Worm (Caenorhabditis elegans) whole organism, L1 larva: ENCODE results near the gene Y49A10A.2.

Source experiments
- F16B12.6 ChIP-seq: fragments of 150-350 bp; optimal IDR thresholded peaks from 2 replicates; lab custom pipeline; 2014; ENCODE audit warnings: missing biosample characterization, missing genetic modification characterization
- Y116A8C.19 ChIP-seq: sonication (generic microtip); optimal IDR thresholded peaks from 2 replicates; lab custom pipeline; 2016; ENCODE audit warnings: missing compliant biosample characterization, missing genetic modification characterization, borderline replicate concordance
- blmp-1 ChIP-seq: fragments of 150-350 bp; optimal IDR thresholded peaks from 2 replicates; lab custom pipeline; 2014; ENCODE audit warnings: missing biosample characterization, missing genetic modification characterization
- ceh-88 ChIP-seq: fragments of 200-800 bp; sonication (Bioruptor generic); IDR thresholded peaks from 2 replicates; pipeline ENCODE4 v1.3.6; 2022; ENCODE audit warnings: missing genetic modification characterization, missing compliant biosample characterization
- efl-1 ChIP-seq, 4 experiments: fragments of 150-350 bp; optimal IDR thresholded peaks in 3 of 4; peaks in 1 of 4; 1 replicate in 1 of 4; 2 replicates in 3 of 4; lab custom pipeline; 2014; ENCODE audit warnings: missing biosample characterization in 2 of 4, missing genetic modification characterization in 2 of 4, missing genetic modification reagents in 2 of 4
- efl-3 ChIP-seq: fragments of 200-800 bp; sonication (Bioruptor generic); optimal IDR thresholded peaks from 2 replicates; lab custom pipeline; 2018; ENCODE audit warnings: mild to moderate bottlenecking, missing genetic modification characterization, missing compliant biosample characterization
- elt-2 ChIP-seq: sonication (generic microtip); optimal IDR thresholded peaks from 2 replicates; lab custom pipeline; 2016; ENCODE audit warnings: missing genetic modification characterization, mild to moderate bottlenecking, inconsistent platforms, missing compliant biosample characterization, missing genetic modification reagents
- elt-3 ChIP-seq, 6 experiments: fragments of 150-350 bp in 1 of 6; sonication (generic microtip); optimal IDR thresholded peaks; 2 replicates each; lab custom pipeline; 2017 to 2018; ENCODE audit warnings: missing biosample characterization in 6 of 6, missing genetic modification characterization in 6 of 6, inconsistent platforms in 1 of 6
- fkh-4 ChIP-seq: sonication (generic microtip); optimal IDR thresholded peaks from 2 replicates; lab custom pipeline; 2016; ENCODE audit warnings: missing compliant biosample characterization, missing genetic modification characterization, borderline replicate concordance
- fos-1 ChIP-seq: fragments of 150-350 bp; optimal IDR thresholded peaks from 2 replicates; lab custom pipeline; 2014; ENCODE audit warnings: missing biosample characterization, missing genetic modification characterization
- grh-1 ChIP-seq: fragments of 200-800 bp; sonication (Bioruptor generic); IDR thresholded peaks from 2 replicates; pipeline ENCODE4 v1.3.6; 2022; ENCODE audit warnings: missing genetic modification reagents, missing genetic modification characterization, missing compliant biosample characterization
- jun-1 ChIP-seq: fragments of 150-350 bp; optimal IDR thresholded peaks from 2 replicates; lab custom pipeline; 2014; ENCODE audit warnings: missing biosample characterization, missing genetic modification reagents, missing genetic modification characterization
- lin-13 ChIP-seq: fragments of 150-350 bp; optimal IDR thresholded peaks from 2 replicates; lab custom pipeline; 2014; ENCODE audit warnings: missing biosample characterization, missing genetic modification reagents, missing genetic modification characterization
- lin-35 ChIP-seq, 2 experiments: fragments of 150-350 bp; optimal IDR thresholded peaks; 2 replicates each; lab custom pipeline; 2014; ENCODE audit warnings: missing biosample characterization in 2 of 2, missing genetic modification characterization in 2 of 2, missing genetic modification reagents in 2 of 2
- lin-39 ChIP-seq: fragments of 150-350 bp; optimal IDR thresholded peaks from 2 replicates; lab custom pipeline; 2014; ENCODE audit warnings: missing biosample characterization, missing genetic modification reagents, missing genetic modification characterization
- lir-3 ChIP-seq: sonication (generic microtip); optimal IDR thresholded peaks from 2 replicates; lab custom pipeline; 2016; ENCODE audit warnings: mild to moderate bottlenecking, missing genetic modification characterization, moderate library complexity, missing compliant biosample characterization; ENCODE audit not compliant: poor library complexity
- mab-9 ChIP-seq: fragments of 200-800 bp; sonication (Bioruptor generic); IDR thresholded peaks from 2 replicates; pipeline ENCODE4 v1.3.6; 2022; ENCODE audit warnings: missing genetic modification reagents, missing genetic modification characterization, missing compliant biosample characterization
- mdl-1 ChIP-seq, 2 experiments: fragments of 150-350 bp; optimal IDR thresholded peaks; 2 replicates each; lab custom pipeline; 2014 to 2017; ENCODE audit warnings: missing biosample characterization in 2 of 2, missing genetic modification characterization in 2 of 2, inconsistent platforms in 1 of 2
- mep-1 ChIP-seq: fragments of 150-350 bp; optimal IDR thresholded peaks from 2 replicates; lab custom pipeline; 2014; ENCODE audit warnings: missing biosample characterization, missing genetic modification characterization
- nhr-28 ChIP-seq: fragments of 150-350 bp; optimal IDR thresholded peaks from 2 replicates; lab custom pipeline; 2014; ENCODE audit warnings: missing biosample characterization, missing genetic modification characterization
- pax-3 ChIP-seq: fragments of 200-800 bp; sonication (Bioruptor generic); optimal IDR thresholded peaks from 2 replicates; lab custom pipeline; 2018; ENCODE audit warnings: mild to moderate bottlenecking, missing genetic modification characterization, moderate library complexity, missing compliant biosample characterization
- pqm-1 ChIP-seq: sonication (generic microtip); optimal IDR thresholded peaks from 3 replicates; lab custom pipeline; 2017; ENCODE audit warnings: missing biosample characterization, missing genetic modification characterization
- sox-4 ChIP-seq: sonication (generic microtip); optimal IDR thresholded peaks from 2 replicates; lab custom pipeline; 2016; ENCODE audit warnings: missing genetic modification characterization, missing compliant biosample characterization
- sptf-1 ChIP-seq: fragments of 150-350 bp; optimal IDR thresholded peaks from 2 replicates; lab custom pipeline; 2014; ENCODE audit warnings: missing biosample characterization, missing genetic modification characterization
- sup-37 ChIP-seq: fragments of 200-800 bp; sonication (Bioruptor generic); optimal IDR thresholded peaks from 2 replicates; lab custom pipeline; 2018; ENCODE audit warnings: mild to moderate bottlenecking, missing genetic modification characterization, missing compliant biosample characterization
- tlp-1 ChIP-seq: fragments of 150-350 bp; optimal IDR thresholded peaks from 2 replicates; lab custom pipeline; 2014; ENCODE audit warnings: missing biosample characterization, missing genetic modification characterization
- unc-30 ChIP-seq: sonication (generic microtip); optimal IDR thresholded peaks from 2 replicates; lab custom pipeline; 2017; ENCODE audit warnings: missing biosample characterization, missing genetic modification characterization
- unc-86 ChIP-seq: sonication (generic microtip); optimal IDR thresholded peaks from 2 replicates; lab custom pipeline; 2016; ENCODE audit warnings: missing genetic modification characterization, missing compliant biosample characterization
- unc-98 ChIP-seq: fragments of 200-800 bp; sonication (Bioruptor generic); IDR thresholded peaks from 2 replicates; pipeline ENCODE4 v1.3.6; 2022; ENCODE audit warnings: missing genetic modification characterization, missing compliant biosample characterization
- zag-1 ChIP-seq: fragments of 150-350 bp; optimal IDR thresholded peaks from 2 replicates; lab custom pipeline; 2014; ENCODE audit warnings: missing biosample characterization, missing genetic modification characterization
- zip-4 ChIP-seq: fragments of 200-800 bp; sonication (Bioruptor generic); optimal IDR thresholded peaks from 2 replicates; lab custom pipeline; 2018; ENCODE audit warnings: mild to moderate bottlenecking, missing genetic modification characterization, moderate library complexity, missing compliant biosample characterization
- ztf-11 ChIP-seq, 2 experiments: sonication (generic microtip); optimal IDR thresholded peaks; 2 replicates each; lab custom pipeline; 2016 to 2017; ENCODE audit warnings: missing genetic modification characterization in 2 of 2, missing biosample characterization in 1 of 2, missing compliant biosample characterization in 1 of 2

Y49A10A.2 gene

ce11 chrX:10350151-10350550 lies 22.3 kb downstream of the Y49A10A.2 start (continued):
- TF ChIP-seq elt-3 (tag; optimal IDR thresholded peaks at IDR 0.05; lab: Kevin White, UChicago) (peak in 2 of 6 experiments; percentile 35 to 42), grh-1 (no peak), fos-1 (tag; lab: Kevin White, UChicago) (no peak)

- TF ChIP-seq lin-13 (no peak), elt-2 (tag; lab: Kevin White, UChicago) (peak; percentile 73)
Observed at ce11 chrX:10340986-10341385, 31.5 kb downstream of the Y49A10A.2 start, which contains the start of gene R07E3.1. R07E3.1 (minus strand) TSS chrX:10341161.

- TF ChIP-seq tlp-1 (tag; lab: Kevin White, UChicago) (no peak), zag-1 (tag; lab: Kevin White, UChicago) (no peak), mdl-1 (tag; optimal IDR thresholded peaks at IDR 0.05; lab: Kevin White, UChicago) (no peak), pqm-1 (tag; lab: Kevin White, UChicago) (peak; percentile 43), fkh-4 (no peak), sptf-1 (no peak), elt-2 (tag; lab: Kevin White, UChicago) (peak; percentile 38)
Observed at ce11 chrX:10340044-10340443, 32.4 kb downstream of the Y49A10A.2 start.

ce11 chrX:10338761-10339160 lies 33.7 kb downstream of the Y49A10A.2 start:
- peak in 1 of 2 experiments; percentile 10 for TF ChIP-seq lin-35 (GFP tag; optimal IDR thresholded peaks at IDR 0.05; lab: Kevin White, UChicago)
- no peak for TF ChIP-seq pax-3 (tag; lab: Kevin White, UChicago)
- TF ChIP-seq lin-13 = no peak
- TF ChIP-seq lir-3 (tag; lab: Kevin White, UChicago) = no peak

DNA sequence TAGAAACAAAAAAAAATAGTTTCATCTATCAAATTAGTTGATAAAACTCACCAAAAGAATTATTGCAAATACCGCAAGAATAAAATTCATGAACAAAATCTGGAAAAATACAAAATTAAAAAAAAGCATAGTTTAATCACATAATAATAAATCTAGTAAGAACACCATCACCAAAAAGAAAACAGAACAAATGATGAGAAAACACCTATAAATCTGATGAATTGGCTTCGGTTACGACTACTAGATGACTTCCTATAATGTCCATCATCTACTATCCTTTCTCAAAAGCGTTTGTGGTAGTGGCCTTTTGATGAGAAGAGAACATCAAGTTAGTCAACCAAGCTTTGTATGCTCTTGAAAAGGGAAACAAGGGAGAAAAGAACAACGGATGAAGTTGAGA lies 34.4 kb downstream of the Y49A10A.2 start, which contains the start of gene cut-5:
Gene cut-5, minus strand, starts transcription at position 101 of the 400 bp plus-strand sequence.
- no peak for TF ChIP-seq zip-4 (GFP tag; lab: Kevin White, UChicago)
- TF ChIP-seq lin-39 (tag; lab: Kevin White, UChicago) = no peak
- TF ChIP-seq elt-3 (tag; optimal IDR thresholded peaks at IDR 0.05; lab: Kevin White, UChicago) = no peak
- no peak for TF ChIP-seq mep-1 (tag; lab: Kevin White, UChicago)
- TF ChIP-seq sup-37 = no peak
- no peak for TF ChIP-seq tlp-1 (tag; lab: Kevin White, UChicago)

DNA sequence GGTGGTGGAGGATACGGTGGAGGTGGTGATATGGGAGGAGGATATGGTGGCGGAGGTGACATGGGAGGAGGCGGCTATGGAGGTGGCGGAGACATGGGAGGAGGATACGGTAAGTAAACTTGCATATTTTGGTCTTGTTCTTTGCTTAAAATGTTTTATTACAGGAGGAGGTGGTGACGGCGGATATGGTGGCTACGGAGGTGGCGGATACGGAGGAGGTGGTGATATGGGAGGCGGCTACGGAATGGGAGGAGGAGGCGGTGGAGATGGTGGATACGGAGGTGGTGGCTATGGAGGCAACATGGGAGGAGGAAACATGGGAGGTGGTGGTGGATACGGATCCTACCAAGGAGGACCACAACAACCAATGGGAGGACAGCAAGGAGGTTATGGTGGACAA lies 35.9 kb downstream of the Y49A10A.2 start:
- TF ChIP-seq blmp-1 (tag; lab: Kevin White, UChicago) (no peak), lin-35 (GFP tag; optimal IDR thresholded peaks at IDR 0.05; lab: Kevin White, UChicago) (no peak), jun-1 (no peak), F16B12.6 (tag; lab: Kevin White, UChicago) (no peak), Y116A8C.19 (tag; lab: Kevin White, UChicago) (no peak), unc-98 (GFP tag; lab: Robert Waterston, UW) (no peak), ceh-88 (no peak), unc-86 (tag; lab: Kevin White, UChicago) (no peak), nhr-28 (no peak), sox-4 (tag; lab: Kevin White, UChicago) (no peak), ztf-11 (tag; optimal IDR thresholded peaks at IDR 0.05; lab: Kevin White, UChicago) (no peak), efl-3 (GFP tag; lab: Kevin White, UChicago) (no peak), mdl-1 (tag; optimal IDR thresholded peaks at IDR 0.05; lab: Kevin White, UChicago) (no peak), mab-9 (GFP tag; lab: Robert Waterston, UW) (no peak)

- TF ChIP-seq unc-30 (tag; lab: Kevin White, UChicago) (no peak), tlp-1 (tag; lab: Kevin White, UChicago) (no peak), efl-1 (optimal IDR thresholded peaks at IDR 0.05; lab: Kevin White, UChicago) (no peak), efl-1 (GFP tag; optimal IDR thresholded peaks at IDR 0.05 in 1 of 2; lab: Kevin White, UChicago) (peak in 1 of 2 experiments; percentile 34)
Observed at ce11 chrX:10336138-10336537, 36.3 kb downstream of the Y49A10A.2 start, which contains the start of gene idpa-3. idpa-3 (plus strand) TSS chrX:10336438.
